Worm (Caenorhabditis elegans): ENCODE measurements around the gene C18A3.11.

C18A3.11 gene

ce11 chrII:5735744-5736143 is 4.9 kb downstream of the C18A3.11 start:
- TF ChIP-seq nhr-76 (tag; optimal IDR thresholded peaks at IDR 0.05) = no peak
- no peak for TF ChIP-seq elt-3 (tag; optimal IDR thresholded peaks at IDR 0.05)
- no peak for TF ChIP-seq cnd-1 (tag; optimal IDR thresholded peaks at IDR 0.05)
- no peak for TF ChIP-seq lsy-2 (tag; optimal IDR thresholded peaks at IDR 0.05)
- TF ChIP-seq nhr-28 (tag; optimal IDR thresholded peaks at IDR 0.05) = no peak
- TF ChIP-seq mep-1 (tag; optimal IDR thresholded peaks at IDR 0.05) = no peak
- TF ChIP-seq nhr-12 (tag; optimal IDR thresholded peaks at IDR 0.05) = no peak
- TF ChIP-seq ces-1 (GFP tag; optimal IDR thresholded peaks at IDR 0.05) = no peak
- TF ChIP-seq nhr-2 (tag; optimal IDR thresholded peaks at IDR 0.05) = peak; percentile 78
- TF ChIP-seq mls-2 (tag; optimal IDR thresholded peaks at IDR 0.05) = no peak
- TF ChIP-seq elt-1 (tag; optimal IDR thresholded peaks at IDR 0.05; ENCODE audit: borderline replicate concordance, insufficient read depth) = peak; percentile 61
- no peak for TF ChIP-seq hlh-1 (tag; optimal IDR thresholded peaks at IDR 0.05)
- no peak for TF ChIP-seq tbx-8 (GFP tag; optimal IDR thresholded peaks at IDR 0.05)

DNA sequence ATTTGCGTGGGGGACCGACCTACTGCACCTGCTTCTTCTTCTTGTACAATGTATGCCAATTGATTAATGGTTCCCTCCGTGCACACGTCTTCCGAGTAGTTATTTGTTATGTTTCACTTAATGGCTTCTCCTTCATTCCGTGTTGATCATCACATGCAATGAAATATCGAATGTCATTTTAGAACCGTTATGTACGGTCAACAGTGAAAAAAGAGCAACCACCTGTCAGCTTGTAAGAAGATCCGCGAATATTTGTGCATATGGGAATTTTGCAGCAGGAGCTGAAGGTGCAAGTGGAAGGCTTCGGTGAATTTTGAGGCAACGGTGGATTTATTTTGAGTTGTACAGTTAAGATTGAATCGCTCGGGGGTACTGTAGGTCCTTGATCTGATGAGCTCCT is 5.8 kb downstream of the C18A3.11 start:
- TF ChIP-seq unc-39 (tag; optimal IDR thresholded peaks at IDR 0.05) (no peak), ces-1 (GFP tag; optimal IDR thresholded peaks at IDR 0.05) (no peak), lin-13 (tag; optimal IDR thresholded peaks at IDR 0.05) (no peak), elt-1 (tag; optimal IDR thresholded peaks at IDR 0.05; ENCODE audit: borderline replicate concordance, insufficient read depth) (no peak), mab-5 (tag; optimal IDR thresholded peaks at IDR 0.05) (no peak), flh-1 (GFP tag; optimal IDR thresholded peaks at IDR 0.05) (no peak), cnd-1 (tag; optimal IDR thresholded peaks at IDR 0.05) (no peak), nhr-28 (tag; optimal IDR thresholded peaks at IDR 0.05) (no peak), pha-4 (tag; optimal IDR thresholded peaks at IDR 0.05) (no peak), unc-120 (tag; optimal IDR thresholded peaks at IDR 0.05; ENCODE audit: poor library complexity, severe bottlenecking) (no peak), ceh-43 (GFP tag; optimal IDR thresholded peaks at IDR 0.05) (no peak), ztf-11 (tag; optimal IDR thresholded peaks at IDR 0.05) (no peak), lsy-2 (tag; optimal IDR thresholded peaks at IDR 0.05) (no peak)

ce11 chrII:5738795-5739194 is 8.0 kb downstream of the C18A3.11 start, which contains the start of gene hlh-14:
hlh-14 (minus strand) TSS chrII:5738895.
- TF ChIP-seq ham-2 (GFP tag; optimal IDR thresholded peaks at IDR 0.05) (no peak), bed-3 (GFP tag; optimal IDR thresholded peaks at IDR 0.05) (no peak), lsy-2 (tag; optimal IDR thresholded peaks at IDR 0.05) (no peak), drap-1 (GFP tag; optimal IDR thresholded peaks at IDR 0.05) (no peak), ztf-11 (tag; optimal IDR thresholded peaks at IDR 0.05) (no peak), lin-13 (tag; optimal IDR thresholded peaks at IDR 0.05) (no peak), snpc-4 (tag; optimal IDR thresholded peaks at IDR 0.05) (no peak), blmp-1 (tag; optimal IDR thresholded peaks at IDR 0.05) (no peak), tbx-8 (GFP tag; optimal IDR thresholded peaks at IDR 0.05) (no peak), zip-8 (tag; optimal IDR thresholded peaks at IDR 0.05) (no peak), mep-1 (tag; optimal IDR thresholded peaks at IDR 0.05) (no peak), nhr-28 (tag; optimal IDR thresholded peaks at IDR 0.05) (no peak), elt-1 (tag; optimal IDR thresholded peaks at IDR 0.05; ENCODE audit: borderline replicate concordance, insufficient read depth) (no peak), M03D4.4 (tag; optimal IDR thresholded peaks at IDR 0.05) (no peak), ces-1 (GFP tag; optimal IDR thresholded peaks at IDR 0.05) (no peak), unc-39 (tag; optimal IDR thresholded peaks at IDR 0.05) (no peak), ceh-83 (GFP tag; optimal IDR thresholded peaks at IDR 0.05) (no peak)

- TF ChIP-seq sptf-1 (tag; optimal IDR thresholded peaks at IDR 0.05) = no peak
- no peak for TF ChIP-seq drap-1 (GFP tag; optimal IDR thresholded peaks at IDR 0.05)
- TF ChIP-seq zip-8 (tag; optimal IDR thresholded peaks at IDR 0.05) = no peak
- no peak for TF ChIP-seq ztf-11 (tag; optimal IDR thresholded peaks at IDR 0.05)
- no peak for TF ChIP-seq cnd-1 (tag; optimal IDR thresholded peaks at IDR 0.05)
- TF ChIP-seq flh-1 (GFP tag; optimal IDR thresholded peaks at IDR 0.05) = no peak
- no peak for TF ChIP-seq unc-120 (tag; optimal IDR thresholded peaks at IDR 0.05; ENCODE audit: poor library complexity, severe bottlenecking)
- no peak for TF ChIP-seq ham-2 (GFP tag; optimal IDR thresholded peaks at IDR 0.05)
- TF ChIP-seq nhr-12 (tag; optimal IDR thresholded peaks at IDR 0.05) = no peak
- no peak for TF ChIP-seq bed-3 (GFP tag; optimal IDR thresholded peaks at IDR 0.05)
- TF ChIP-seq blmp-1 (tag; optimal IDR thresholded peaks at IDR 0.05) = no peak
- TF ChIP-seq ceh-83 (GFP tag; optimal IDR thresholded peaks at IDR 0.05) = no peak
- TF ChIP-seq elt-1 (tag; optimal IDR thresholded peaks at IDR 0.05; ENCODE audit: borderline replicate concordance, insufficient read depth) = no peak
- TF ChIP-seq unc-39 (tag; optimal IDR thresholded peaks at IDR 0.05) = no peak
Measured at ce11 chrII:5742767-5743166, 11.9 kb downstream of the C18A3.11 start.

- no peak for TF ChIP-seq flh-1 (GFP tag; optimal IDR thresholded peaks at IDR 0.05)
- no peak for TF ChIP-seq elt-3 (tag; optimal IDR thresholded peaks at IDR 0.05)
- no peak for TF ChIP-seq snpc-4 (tag; optimal IDR thresholded peaks at IDR 0.05)
- no peak for TF ChIP-seq unc-62 (GFP tag; optimal IDR thresholded peaks at IDR 0.05)
- TF ChIP-seq ceh-43 (GFP tag; optimal IDR thresholded peaks at IDR 0.05) = no peak
- no peak for TF ChIP-seq nhr-2 (tag; optimal IDR thresholded peaks at IDR 0.05)
- TF ChIP-seq ceh-83 (GFP tag; optimal IDR thresholded peaks at IDR 0.05) = no peak
- no peak for TF ChIP-seq nhr-237 (tag; optimal IDR thresholded peaks at IDR 0.05)
- no peak for TF ChIP-seq unc-39 (tag; optimal IDR thresholded peaks at IDR 0.05)
- TF ChIP-seq lin-32 (GFP tag; optimal IDR thresholded peaks at IDR 0.05) = no peak
- TF ChIP-seq ham-2 (GFP tag; optimal IDR thresholded peaks at IDR 0.05) = no peak
Measured at ce11 chrII:5744342-5744741, 13.5 kb downstream of the C18A3.11 start.

Measured in whole organism, mixed stage, embryonic.